Worm (Caenorhabditis elegans) whole organism, L3 larva: ENCODE data around the gene C23G10.2.

Experiments used
- R02D3.7 ChIP-seq: fragments of 150-350 bp; optimal IDR thresholded peaks from 2 replicates; lab custom pipeline; 2014; ENCODE audit warnings: missing biosample characterization, missing genetic modification characterization
- ZK546.5 ChIP-seq: sonication (generic microtip); optimal IDR thresholded peaks from 2 replicates; lab custom pipeline; 2017; ENCODE audit warnings: missing biosample characterization, missing genetic modification characterization
- aly-2 ChIP-seq: fragments of 150-350 bp; optimal IDR thresholded peaks from 2 replicates; lab custom pipeline; 2014; ENCODE audit warnings: missing biosample characterization, missing genetic modification characterization
- ama-1 ChIP-seq: fragments of 150-350 bp; optimal IDR thresholded peaks from 2 replicates; lab custom pipeline; 2018
- ceh-16 ChIP-seq: sonication (generic microtip); optimal IDR thresholded peaks from 2 replicates; lab custom pipeline; 2017; ENCODE audit warnings: missing biosample characterization, missing genetic modification characterization
- ceh-28 ChIP-seq: fragments of 150-350 bp; optimal IDR thresholded peaks from 2 replicates; lab custom pipeline; 2014; ENCODE audit warnings: missing biosample characterization, missing genetic modification reagents, missing genetic modification characterization
- ceh-82 ChIP-seq: fragments of 150-350 bp; optimal IDR thresholded peaks from 2 replicates; lab custom pipeline; 2014; ENCODE audit warnings: missing biosample characterization, missing genetic modification characterization
- ceh-9 ChIP-seq: sonication (generic microtip); optimal IDR thresholded peaks from 2 replicates; lab custom pipeline; 2018; ENCODE audit warnings: missing biosample characterization, missing genetic modification characterization
- daf-12 ChIP-seq: fragments of 150-350 bp; optimal IDR thresholded peaks from 2 replicates; lab custom pipeline; 2014; ENCODE audit warnings: missing biosample characterization, missing genetic modification reagents, missing genetic modification characterization
- egl-27 ChIP-seq: sonication (generic microtip); optimal IDR thresholded peaks from 4 replicates; lab custom pipeline; 2017; ENCODE audit warnings: missing biosample characterization, missing genetic modification reagents, missing genetic modification characterization
- egl-5 ChIP-seq: fragments of 150-350 bp; optimal IDR thresholded peaks from 2 replicates; lab custom pipeline; 2017; ENCODE audit warnings: missing biosample characterization, missing genetic modification reagents, missing genetic modification characterization, inconsistent platforms
- elt-1 ChIP-seq: fragments of 150-350 bp; optimal IDR thresholded peaks from 2 replicates; lab custom pipeline; 2014; ENCODE audit warnings: missing biosample characterization, missing genetic modification characterization
- elt-3 ChIP-seq, 3 experiments: fragments of 150-350 bp in 1 of 3; sonication (generic microtip) in 2 of 3; optimal IDR thresholded peaks; 2 replicates in 2 of 3; 4 replicates in 1 of 3; lab custom pipeline; 2014 to 2017; ENCODE audit warnings: missing biosample characterization in 3 of 3, missing genetic modification characterization in 3 of 3
- eor-1 ChIP-seq, 2 experiments: fragments of 150-350 bp; optimal IDR thresholded peaks; 2 replicates each; lab custom pipeline; 2014 to 2018; ENCODE audit warnings: missing biosample characterization in 2 of 2, missing genetic modification characterization in 2 of 2
- fkh-10 ChIP-seq: sonication (generic microtip); optimal IDR thresholded peaks from 2 replicates; lab custom pipeline; 2017; ENCODE audit warnings: missing biosample characterization, missing genetic modification reagents, missing genetic modification characterization
- fkh-2 ChIP-seq: fragments of 150-350 bp; optimal IDR thresholded peaks from 2 replicates; lab custom pipeline; 2014; ENCODE audit warnings: missing biosample characterization, missing genetic modification reagents, missing genetic modification characterization
- hmg-11 ChIP-seq: sonication (generic microtip); optimal IDR thresholded peaks from 2 replicates; lab custom pipeline; 2016; ENCODE audit warnings: missing genetic modification characterization, missing compliant biosample characterization
- jun-1 ChIP-seq: fragments of 150-350 bp; optimal IDR thresholded peaks from 2 replicates; lab custom pipeline; 2014; ENCODE audit warnings: missing biosample characterization, missing genetic modification reagents, missing genetic modification characterization
- lin-15B ChIP-seq: fragments of 150-350 bp; optimal IDR thresholded peaks from 2 replicates; lab custom pipeline; 2014; ENCODE audit warnings: missing biosample characterization, missing genetic modification characterization
- lin-39 ChIP-seq: fragments of 150-350 bp; optimal IDR thresholded peaks from 2 replicates; lab custom pipeline; 2018; ENCODE audit warnings: missing biosample characterization, missing genetic modification reagents, missing genetic modification characterization
- lsy-12 ChIP-seq: sonication (generic microtip); optimal IDR thresholded peaks from 2 replicates; lab custom pipeline; 2016; ENCODE audit warnings: mild to moderate bottlenecking, missing genetic modification characterization, missing compliant biosample characterization
- mdl-1 ChIP-seq: fragments of 150-350 bp; optimal IDR thresholded peaks from 2 replicates; lab custom pipeline; 2014; ENCODE audit warnings: missing biosample characterization, missing genetic modification characterization
- nhr-11 ChIP-seq: fragments of 150-350 bp; optimal IDR thresholded peaks from 2 replicates; lab custom pipeline; 2014; ENCODE audit warnings: missing biosample characterization, missing genetic modification characterization
- nhr-12 ChIP-seq: fragments of 150-350 bp; optimal IDR thresholded peaks from 2 replicates; lab custom pipeline; 2014; ENCODE audit warnings: missing biosample characterization, missing genetic modification characterization
- nhr-23 ChIP-seq: fragments of 150-350 bp; optimal IDR thresholded peaks from 2 replicates; lab custom pipeline; 2014; ENCODE audit warnings: missing biosample characterization, missing genetic modification reagents, missing genetic modification characterization
- nhr-237 ChIP-seq: fragments of 150-350 bp; optimal IDR thresholded peaks from 2 replicates; lab custom pipeline; 2014; ENCODE audit warnings: missing biosample characterization, missing genetic modification characterization
- nhr-25 ChIP-seq: sonication (generic microtip); optimal IDR thresholded peaks from 2 replicates; lab custom pipeline; 2017; ENCODE audit warnings: missing biosample characterization, missing genetic modification characterization
- nhr-43 ChIP-seq: sonication (generic microtip); optimal IDR thresholded peaks from 2 replicates; lab custom pipeline; 2016; ENCODE audit warnings: mild to moderate bottlenecking, missing genetic modification characterization, missing compliant biosample characterization; ENCODE audit not compliant: poor library complexity, severe bottlenecking
- nhr-77 ChIP-seq: fragments of 150-350 bp; optimal IDR thresholded peaks from 2 replicates; lab custom pipeline; 2014; ENCODE audit warnings: missing biosample characterization, missing genetic modification characterization
- pqm-1 ChIP-seq: fragments of 150-350 bp; optimal IDR thresholded peaks from 2 replicates; lab custom pipeline; 2017; ENCODE audit warnings: missing biosample characterization, missing genetic modification characterization, inconsistent platforms
- sea-2 ChIP-seq: fragments of 150-350 bp; sonication (generic microtip); optimal IDR thresholded peaks from 4 replicates; lab custom pipeline; 2014; ENCODE audit warnings: missing biosample characterization, missing genetic modification reagents, missing genetic modification characterization
- skn-1 ChIP-seq: fragments of 150-350 bp; optimal IDR thresholded peaks from 2 replicates; lab custom pipeline; 2014; ENCODE audit warnings: missing biosample characterization, missing genetic modification characterization
- tbx-2 ChIP-seq: sonication (generic microtip); optimal IDR thresholded peaks from 2 replicates; lab custom pipeline; 2016; ENCODE audit warnings: mild to moderate bottlenecking, missing genetic modification characterization, missing compliant biosample characterization
- unc-62 ChIP-seq: fragments of 150-350 bp; sonication (generic microtip); optimal IDR thresholded peaks from 4 replicates; lab custom pipeline; 2014; ENCODE audit warnings: missing biosample characterization, missing genetic modification reagents, missing genetic modification characterization
- zag-1 ChIP-seq: fragments of 150-350 bp; optimal IDR thresholded peaks from 2 replicates; lab custom pipeline; 2014; ENCODE audit warnings: missing biosample characterization, missing genetic modification characterization
- ztf-4 ChIP-seq: fragments of 150-350 bp; optimal IDR thresholded peaks from 2 replicates; lab custom pipeline; 2014; ENCODE audit warnings: missing biosample characterization, missing genetic modification characterization

Gene C23G10.2

DNA sequence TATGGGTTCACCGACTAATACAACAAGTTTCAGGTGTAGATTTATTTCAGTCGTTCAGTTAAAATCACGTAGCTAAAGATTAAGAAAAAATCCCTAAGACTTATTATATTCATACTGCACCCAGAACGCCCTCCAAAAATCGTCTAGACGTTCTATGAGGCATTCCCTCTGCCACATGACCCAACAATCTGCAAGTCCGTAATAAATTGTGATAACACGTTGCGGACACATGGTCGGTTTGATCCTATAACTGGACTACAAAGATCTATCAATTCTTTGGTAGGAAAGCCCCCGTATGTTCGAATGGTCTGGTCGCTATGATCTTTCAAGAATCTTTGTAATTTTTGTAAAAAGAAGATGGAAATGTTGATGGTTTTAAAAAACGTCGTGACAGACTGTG, 8.1 kb downstream of the C23G10.2 start:
- TF ChIP-seq ceh-9 (tag; lab: Kevin White, UChicago) (no peak), elt-3 (tag; optimal IDR thresholded peaks at IDR 0.05; lab: Kevin White, UChicago) (no peak), egl-5 (tag; lab: Kevin White, UChicago) (no peak), lsy-12 (tag; lab: Kevin White, UChicago) (no peak), daf-12 (tag; lab: Kevin White, UChicago) (no peak), nhr-11 (tag; lab: Kevin White, UChicago) (no peak), mdl-1 (tag; lab: Kevin White, UChicago) (peak; percentile 14), nhr-23 (tag; lab: Kevin White, UChicago) (peak; percentile 36), nhr-12 (no peak), nhr-43 (peak; percentile 92), R02D3.7 (tag; lab: Kevin White, UChicago) (no peak), hmg-11 (tag; lab: Kevin White, UChicago) (no peak), zag-1 (tag; lab: Kevin White, UChicago) (no peak), aly-2 (no peak), elt-1 (tag; lab: Kevin White, UChicago) (no peak), pqm-1 (no peak), lin-39 (tag; lab: Kevin White, UChicago) (no peak), fkh-2 (tag; lab: Kevin White, UChicago) (no peak), egl-27 (tag; lab: Kevin White, UChicago) (no peak), ceh-82 (tag; lab: Kevin White, UChicago) (no peak)

DNA sequence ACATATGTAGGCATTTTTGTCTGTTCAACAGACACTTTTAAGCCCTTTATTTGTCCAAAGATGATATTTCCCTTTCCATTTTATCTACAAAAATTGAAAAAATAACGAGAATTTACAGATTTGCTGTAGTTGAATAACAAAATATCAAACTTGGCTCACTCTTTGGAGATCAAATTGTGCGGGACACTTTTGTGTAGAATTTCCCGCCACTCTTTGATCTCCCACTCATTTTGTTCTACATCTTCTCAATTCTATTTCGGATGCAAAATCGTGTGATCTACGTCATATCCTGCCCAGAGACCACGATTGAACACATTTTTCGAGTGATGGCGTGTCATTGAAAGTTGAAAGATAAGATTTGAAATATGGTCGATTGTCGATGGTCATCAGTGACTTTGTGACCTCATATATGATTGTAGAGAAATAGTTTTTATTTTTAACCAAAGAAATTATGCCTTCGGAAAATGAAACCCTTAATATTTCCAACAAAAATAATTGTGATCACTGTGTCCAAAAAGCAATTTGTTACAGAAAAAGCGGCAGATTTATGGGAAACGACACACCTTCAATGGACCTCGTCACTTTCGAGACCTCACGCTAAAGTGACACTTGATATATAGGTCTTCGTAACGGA, 9.1 kb downstream of the C23G10.2 start, which contains the start of gene hot-4:
TSS of gene hot-4 (plus strand) at position 584 of the 634 bp plus-strand sequence.
- TF ChIP-seq zag-1 (tag; lab: Kevin White, UChicago): no peak
- TF ChIP-seq fkh-2 (tag; lab: Kevin White, UChicago): no peak
- TF ChIP-seq ceh-28 (tag; lab: Kevin White, UChicago): no peak
- no peak for TF ChIP-seq nhr-23 (tag; lab: Kevin White, UChicago)
- no peak for TF ChIP-seq elt-1 (tag; lab: Kevin White, UChicago)
- TF ChIP-seq ceh-16 (tag; lab: Kevin White, UChicago): no peak
- TF ChIP-seq nhr-25 (tag; lab: Kevin White, UChicago): no peak
- TF ChIP-seq skn-1 (tag; lab: Kevin White, UChicago): no peak
- no peak for TF ChIP-seq egl-5 (tag; lab: Kevin White, UChicago)
- no peak for TF ChIP-seq tbx-2 (tag; lab: Kevin White, UChicago)
- TF ChIP-seq nhr-77: no peak
- TF ChIP-seq unc-62 (GFP tag; lab: Kevin White, UChicago): no peak

DNA sequence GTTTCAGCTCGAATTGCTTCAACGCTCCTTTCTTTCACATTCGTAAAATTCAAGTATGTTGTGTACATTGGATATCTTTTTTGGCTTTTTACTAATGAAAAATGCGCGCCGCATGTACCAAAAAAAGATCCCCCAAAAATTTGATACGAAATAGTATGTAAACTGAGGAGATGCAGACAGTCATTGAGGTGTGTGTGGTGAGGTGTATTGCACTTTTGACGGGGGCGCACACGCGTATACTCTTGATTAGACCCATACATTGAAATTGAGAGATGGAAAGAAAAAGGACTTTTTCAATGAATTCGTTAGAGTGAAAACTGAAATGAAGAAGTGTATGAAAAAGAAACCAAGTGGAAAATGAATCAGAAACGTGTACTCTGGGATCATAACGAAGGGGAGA, 13.5 kb downstream of the C23G10.2 start:
- no peak for TF ChIP-seq lin-39 (tag; lab: Kevin White, UChicago)
- no peak for TF ChIP-seq ZK546.5
- TF ChIP-seq hmg-11 (tag; lab: Kevin White, UChicago): no peak
- TF ChIP-seq elt-3 (tag; optimal IDR thresholded peaks at IDR 0.05; lab: Kevin White, UChicago): no peak
- no peak for TF ChIP-seq skn-1 (tag; lab: Kevin White, UChicago)
- no peak for TF ChIP-seq ztf-4
- no peak for TF ChIP-seq aly-2
- no peak for TF ChIP-seq mdl-1 (tag; lab: Kevin White, UChicago)
- TF ChIP-seq eor-1 (tag; optimal IDR thresholded peaks at IDR 0.05; lab: Kevin White, UChicago): no peak
- TF ChIP-seq ama-1: no peak
- no peak for TF ChIP-seq nhr-11 (tag; lab: Kevin White, UChicago)
- TF ChIP-seq zag-1 (tag; lab: Kevin White, UChicago): no peak
- no peak for TF ChIP-seq fkh-2 (tag; lab: Kevin White, UChicago)
- TF ChIP-seq lsy-12 (tag; lab: Kevin White, UChicago): no peak
- no peak for TF ChIP-seq tbx-2 (tag; lab: Kevin White, UChicago)
- no peak for TF ChIP-seq egl-5 (tag; lab: Kevin White, UChicago)
- TF ChIP-seq fkh-10 (GFP tag; lab: Kevin White, UChicago): no peak

DNA sequence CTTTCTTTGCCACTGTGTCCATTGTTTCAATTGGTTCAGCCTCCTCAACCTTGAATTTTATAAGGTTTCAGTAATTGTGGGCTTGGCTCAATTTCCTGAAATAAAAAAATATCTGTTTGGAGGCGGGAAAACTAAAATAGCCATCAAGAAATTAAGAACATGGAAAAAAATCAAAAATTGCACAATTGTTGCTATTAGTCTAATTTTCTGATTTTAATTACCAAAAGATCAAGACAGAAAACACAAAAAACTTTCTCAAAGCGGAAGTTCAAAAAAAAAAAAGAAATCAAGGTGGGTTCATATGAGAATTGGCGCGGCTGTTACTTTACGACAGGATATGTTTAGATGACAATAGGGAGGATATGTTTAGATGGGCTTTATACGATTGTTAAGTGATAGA, 23.0 kb downstream of the C23G10.2 start, which contains the start of gene esyt-2:
TSS of gene esyt-2 (minus strand) at position 101 of the 400 bp plus-strand sequence.
- TF ChIP-seq nhr-11 (tag; lab: Kevin White, UChicago): no peak
- no peak for TF ChIP-seq daf-12 (tag; lab: Kevin White, UChicago)
- no peak for TF ChIP-seq ceh-82 (tag; lab: Kevin White, UChicago)
- no peak for TF ChIP-seq lin-15B (tag; lab: Kevin White, UChicago)
- TF ChIP-seq nhr-77: no peak
- TF ChIP-seq nhr-43: no peak
- no peak for TF ChIP-seq sea-2 (GFP tag; lab: Kevin White, UChicago)
- no peak for TF ChIP-seq hmg-11 (tag; lab: Kevin White, UChicago)
- TF ChIP-seq nhr-237 (tag; lab: Kevin White, UChicago): no peak
- TF ChIP-seq jun-1 (tag; lab: Kevin White, UChicago): no peak
- TF ChIP-seq elt-1 (tag; lab: Kevin White, UChicago): no peak
- no peak for TF ChIP-seq elt-3 (tag; optimal IDR thresholded peaks at IDR 0.05; lab: Kevin White, UChicago)
- TF ChIP-seq egl-27 (tag; lab: Kevin White, UChicago): no peak
- no peak for TF ChIP-seq skn-1 (tag; lab: Kevin White, UChicago)
- TF ChIP-seq lin-39 (tag; lab: Kevin White, UChicago): no peak
